Worm (Caenorhabditis elegans) whole organism, mixed stage, embryonic: ENCODE measurements around the gene fbxc-20.

Experiments
- bed-3 ChIP-seq: fragments of 200-800 bp; sonication (Bioruptor generic); optimal IDR thresholded peaks from 3 replicates; lab custom pipeline; 2018; ENCODE audit warnings: mild to moderate bottlenecking, missing genetic modification characterization, moderate library complexity, missing compliant biosample characterization
- blmp-1 ChIP-seq: fragments of 150-350 bp; optimal IDR thresholded peaks from 2 replicates; lab custom pipeline; 2014; ENCODE audit warnings: missing biosample characterization, missing genetic modification characterization
- ceh-83 ChIP-seq: fragments of 200-800 bp; sonication (Bioruptor generic); optimal IDR thresholded peaks from 2 replicates; lab custom pipeline; 2018; ENCODE audit warnings: mild to moderate bottlenecking, missing genetic modification characterization, missing compliant biosample characterization
- ces-1 ChIP-seq: fragments of 150-350 bp; optimal IDR thresholded peaks from 2 replicates; lab custom pipeline; 2014; ENCODE audit warnings: missing biosample characterization, missing genetic modification reagents, missing genetic modification characterization
- elt-3 ChIP-seq: fragments of 150-350 bp; optimal IDR thresholded peaks from 2 replicates; lab custom pipeline; 2014; ENCODE audit warnings: missing biosample characterization, missing genetic modification characterization
- ham-2 ChIP-seq: fragments of 200-800 bp; sonication (Bioruptor generic); optimal IDR thresholded peaks from 2 replicates; lab custom pipeline; 2018; ENCODE audit warnings: mild to moderate bottlenecking, missing genetic modification characterization, missing compliant biosample characterization
- lsy-2 ChIP-seq: fragments of 150-350 bp; optimal IDR thresholded peaks from 2 replicates; lab custom pipeline; 2014; ENCODE audit warnings: missing biosample characterization, missing genetic modification characterization
- mep-1 ChIP-seq: fragments of 150-350 bp; optimal IDR thresholded peaks from 2 replicates; lab custom pipeline; 2017; ENCODE audit warnings: missing biosample characterization, missing genetic modification reagents, missing genetic modification characterization, inconsistent platforms
- nhr-76 ChIP-seq: sonication (generic microtip); optimal IDR thresholded peaks from 2 replicates; lab custom pipeline; 2017; ENCODE audit warnings: missing biosample characterization, missing genetic modification characterization
- snpc-4 ChIP-seq: fragments of 150-350 bp; optimal IDR thresholded peaks from 2 replicates; lab custom pipeline; 2014; ENCODE audit warnings: missing biosample characterization, missing genetic modification characterization
- unc-39 ChIP-seq: fragments of 150-350 bp; optimal IDR thresholded peaks from 2 replicates; lab custom pipeline; 2014; ENCODE audit warnings: missing biosample characterization, missing genetic modification characterization
- unc-62 ChIP-seq: fragments of 150-350 bp; optimal IDR thresholded peaks from 2 replicates; lab custom pipeline; 2014; ENCODE audit warnings: missing biosample characterization, missing genetic modification reagents, missing genetic modification characterization
- ztf-11 ChIP-seq: fragments of 150-350 bp; optimal IDR thresholded peaks from 2 replicates; lab custom pipeline; 2014; ENCODE audit warnings: missing biosample characterization, missing genetic modification characterization

- TF ChIP-seq elt-3 (tag; lab: Kevin White, UChicago) (no peak), snpc-4 (tag; lab: Kevin White, UChicago) (no peak), mep-1 (tag; lab: Kevin White, UChicago) (no peak), nhr-76 (tag; lab: Kevin White, UChicago) (no peak), lsy-2 (tag; lab: Kevin White, UChicago) (no peak), ham-2 (GFP tag; lab: Kevin White, UChicago) (no peak), unc-62 (no peak), blmp-1 (tag; lab: Kevin White, UChicago) (no peak), ces-1 (no peak), unc-39 (tag; lab: Kevin White, UChicago) (no peak), ceh-83 (no peak), bed-3 (GFP tag; lab: Kevin White, UChicago) (no peak), ztf-11 (no peak)
Measured at ce11 chrII:2458881-2459280, 39.9 kb downstream of the fbxc-20 start, which contains the start of gene pqn-42.
